Fruit fly (Drosophila melanogaster) whole organism, pupa: ENCODE data around the gene CG17078.

Experiments
- CG17806 ChIP-seq: fragments of 200-800 bp; sonication (Bioruptor generic); optimal IDR thresholded peaks from 2 replicates; lab custom pipeline; 2018; ENCODE audit warnings: missing biosample characterization, mild to moderate bottlenecking, missing genetic modification characterization, moderate library complexity
- CG34367 ChIP-seq: fragments of 200-800 bp; sonication (Bioruptor generic); optimal IDR thresholded peaks from 2 replicates; lab custom pipeline; 2018; ENCODE audit warnings: missing biosample characterization, mild to moderate bottlenecking, missing genetic modification characterization
- CG8159 ChIP-seq: fragments of 200-800 bp; sonication (Bioruptor generic); optimal IDR thresholded peaks from 3 replicates; lab custom pipeline; 2018; ENCODE audit warnings: missing biosample characterization, mild to moderate bottlenecking, missing genetic modification characterization, moderate library complexity
- fd96Ca ChIP-seq: fragments of 200-800 bp; sonication (Bioruptor generic); IDR thresholded peaks from 3 replicates; pipeline ENCODE4 v1.3.6; 2022; ENCODE audit warnings: missing biosample characterization, missing genetic modification characterization
- rn ChIP-seq: fragments of 200-800 bp; sonication (Bioruptor generic); IDR thresholded peaks from 2 replicates; pipeline ENCODE4 v1.3.6; 2022; ENCODE audit warnings: missing biosample characterization, missing genetic modification characterization

dm6 chr2L:289044-289443, 11.0 kb upstream of the CG17078 start, which contains the start of gene Amnionless:
- TF ChIP-seq CG17806 (tag; lab: Kevin White, UChicago) = no peak
- TF ChIP-seq rn = no peak
- TF ChIP-seq fd96Ca (GFP tag; lab: Robert Waterston, UW) = no peak
- no peak for TF ChIP-seq CG8159
- TF ChIP-seq CG34367 = no peak
